Worm (Caenorhabditis elegans) whole organism, L4 larva: ENCODE measurements around the gene lec-7.

ENCODE experiments used
- F26F4.8 ChIP-seq: fragments of 200-800 bp; sonication (Bioruptor generic); conservative IDR thresholded peaks from 2 replicates; pipeline ENCODE4 v1.3.6; 2022; ENCODE audit warnings: missing genetic modification characterization, missing compliant biosample characterization
- R02D3.7 ChIP-seq: fragments of 150-350 bp; sonication (generic microtip); optimal IDR thresholded peaks from 3 replicates; lab custom pipeline; 2014; ENCODE audit warnings: missing biosample characterization, missing genetic modification characterization
- T26A8.4 ChIP-seq: fragments of 200-800 bp; sonication (Bioruptor generic); IDR thresholded peaks from 2 replicates; pipeline ENCODE4 v1.3.6; 2022; ENCODE audit warnings: missing genetic modification characterization, missing compliant biosample characterization
- Y105C5A.15 ChIP-seq: fragments of 200-800 bp; sonication (Bioruptor generic); IDR thresholded peaks from 2 replicates; pipeline ENCODE4 v1.3.6; 2022; ENCODE audit warnings: missing genetic modification characterization, missing compliant biosample characterization
- Y48G9A.11 ChIP-seq: fragments of 200-800 bp; sonication (Bioruptor generic); IDR thresholded peaks from 2 replicates; pipeline ENCODE4 v1.3.6; 2022; ENCODE audit warnings: missing genetic modification reagents, missing genetic modification characterization, missing compliant biosample characterization
- Y5F2A.4 ChIP-seq: fragments of 200-800 bp; sonication (Bioruptor generic); optimal IDR thresholded peaks from 2 replicates; lab custom pipeline; 2018; ENCODE audit warnings: mild to moderate bottlenecking, missing genetic modification characterization, missing compliant biosample characterization
- Y75B8A.6 ChIP-seq: fragments of 200-800 bp; sonication (Bioruptor generic); IDR thresholded peaks from 2 replicates; pipeline ENCODE4 v1.3.6; 2022; ENCODE audit warnings: missing genetic modification reagents, missing genetic modification characterization, missing compliant biosample characterization
- ZK546.5 ChIP-seq, 2 experiments: sonication (generic microtip); optimal IDR thresholded peaks; 2 replicates each; lab custom pipeline; 2017; ENCODE audit warnings: missing biosample characterization in 2 of 2, missing genetic modification characterization in 2 of 2
- aha-1 ChIP-seq: fragments of 150-350 bp; peaks from one replicate; lab custom pipeline; 2014; ENCODE audit warnings: missing biosample characterization, missing genetic modification characterization
- arid-1 ChIP-seq: fragments of 200-800 bp; sonication (Bioruptor generic); conservative IDR thresholded peaks from 2 replicates; pipeline ENCODE4 v1.3.6; 2022; ENCODE audit warnings: missing genetic modification reagents, missing genetic modification characterization, missing compliant biosample characterization
- attf-4 ChIP-seq: sonication (generic microtip); optimal IDR thresholded peaks from 3 replicates; lab custom pipeline; 2017; ENCODE audit warnings: missing biosample characterization, missing genetic modification characterization
- ceh-20 ChIP-seq: fragments of 200-800 bp; sonication (Bioruptor generic); IDR thresholded peaks from 2 replicates; pipeline ENCODE4 v1.3.6; 2022; ENCODE audit warnings: missing genetic modification reagents, missing genetic modification characterization, missing compliant biosample characterization
- ceh-28 ChIP-seq: fragments of 150-350 bp; optimal IDR thresholded peaks from 2 replicates; lab custom pipeline; 2014; ENCODE audit warnings: missing biosample characterization, missing genetic modification reagents, missing genetic modification characterization
- ceh-82 ChIP-seq: sonication (generic microtip); optimal IDR thresholded peaks from 2 replicates; lab custom pipeline; 2017; ENCODE audit warnings: missing biosample characterization, missing genetic modification characterization
- ces-1 ChIP-seq: fragments of 150-350 bp; sonication (generic microtip); optimal IDR thresholded peaks from 4 replicates; lab custom pipeline; 2014; ENCODE audit warnings: missing biosample characterization, missing genetic modification reagents, missing genetic modification characterization
- ctbp-1 ChIP-seq: fragments of 200-800 bp; sonication (Bioruptor generic); IDR thresholded peaks from 2 replicates; pipeline ENCODE4 v1.3.6; 2022; ENCODE audit warnings: missing genetic modification reagents, missing genetic modification characterization, missing compliant biosample characterization
- daf-19 ChIP-seq: fragments of 200-800 bp; sonication (Bioruptor generic); conservative IDR thresholded peaks from 2 replicates; pipeline ENCODE4 v1.3.6; 2022; ENCODE audit warnings: missing genetic modification characterization, missing compliant biosample characterization
- dmd-8 ChIP-seq: fragments of 200-800 bp; sonication (Bioruptor generic); IDR thresholded peaks from 2 replicates; pipeline ENCODE4 v1.3.6; 2022; ENCODE audit warnings: missing genetic modification characterization, missing compliant biosample characterization
- dpl-1 ChIP-seq: fragments of 150-350 bp; optimal IDR thresholded peaks from 2 replicates; lab custom pipeline; 2014; ENCODE audit warnings: missing biosample characterization, missing genetic modification reagents, missing genetic modification characterization
- duxl-1 ChIP-seq: sonication (generic microtip); optimal IDR thresholded peaks from 2 replicates; lab custom pipeline; 2016; ENCODE audit warnings: mild to moderate bottlenecking, missing genetic modification characterization, moderate library complexity, missing compliant biosample characterization; ENCODE audit not compliant: poor library complexity
- fkh-10 ChIP-seq: fragments of 150-350 bp; optimal IDR thresholded peaks from 2 replicates; lab custom pipeline; 2014; ENCODE audit warnings: missing biosample characterization, missing genetic modification reagents, missing genetic modification characterization
- fos-1 ChIP-seq: fragments of 150-350 bp; optimal IDR thresholded peaks from 2 replicates; lab custom pipeline; 2014; ENCODE audit warnings: missing biosample characterization, missing genetic modification characterization
- hif-1 ChIP-seq, 2 experiments: sonication (generic microtip); optimal IDR thresholded peaks; 2 replicates each; lab custom pipeline; 2016 to 2017; ENCODE audit warnings: missing compliant biosample characterization in 2 of 2, missing genetic modification characterization in 2 of 2, missing genetic modification reagents in 2 of 2, missing genotype in 2 of 2, mild to moderate bottlenecking in 1 of 2
- hlh-30 ChIP-seq: sonication (generic microtip); optimal IDR thresholded peaks from 2 replicates; lab custom pipeline; 2017; ENCODE audit warnings: antibody characterized with exemption, mild to moderate bottlenecking, missing genetic modification characterization, missing compliant biosample characterization; ENCODE audit not compliant: insufficient read depth
- jun-1 ChIP-seq: fragments of 150-350 bp; optimal IDR thresholded peaks from 2 replicates; lab custom pipeline; 2014; ENCODE audit warnings: missing biosample characterization, missing genetic modification reagents, missing genetic modification characterization
- lin-13 ChIP-seq: fragments of 150-350 bp; optimal IDR thresholded peaks from 2 replicates; lab custom pipeline; 2014; ENCODE audit warnings: missing biosample characterization, missing genetic modification reagents, missing genetic modification characterization
- lin-15B ChIP-seq: fragments of 150-350 bp; sonication (generic microtip); optimal IDR thresholded peaks from 3 replicates; lab custom pipeline; 2014; ENCODE audit warnings: missing biosample characterization, missing genetic modification characterization
- lin-29 ChIP-seq: fragments of 200-800 bp; sonication (Bioruptor generic); IDR thresholded peaks from 2 replicates; pipeline ENCODE4 v1.3.6; 2022; ENCODE audit warnings: missing genetic modification reagents, missing genetic modification characterization, missing compliant biosample characterization
- lin-38 ChIP-seq: fragments of 200-800 bp; sonication (Bioruptor generic); IDR thresholded peaks from 2 replicates; pipeline ENCODE4 v1.3.6; 2022; ENCODE audit warnings: missing genetic modification reagents, missing genetic modification characterization, missing compliant biosample characterization
- madf-5 ChIP-seq, 2 experiments: fragments of 200-800 bp; sonication (Bioruptor generic); IDR thresholded peaks; 2 replicates each; pipeline ENCODE4 v1.3.6; 2022; ENCODE audit warnings: missing compliant biosample characterization in 2 of 2, missing genetic modification characterization in 2 of 2
- madf-9 ChIP-seq: fragments of 200-800 bp; sonication (Bioruptor generic); conservative IDR thresholded peaks from 2 replicates; pipeline ENCODE4 v1.3.6; 2022; ENCODE audit warnings: missing genetic modification reagents, missing genetic modification characterization, missing compliant biosample characterization
- mdl-1 ChIP-seq, 2 experiments: fragments of 150-350 bp in 1 of 2; sonication (generic microtip) in 1 of 2; optimal IDR thresholded peaks; 2 replicates each; lab custom pipeline; 2014 to 2017; ENCODE audit warnings: missing biosample characterization in 2 of 2, missing genetic modification characterization in 2 of 2
- mdt-29 ChIP-seq: fragments of 200-800 bp; sonication (Bioruptor generic); IDR thresholded peaks from 2 replicates; pipeline ENCODE4 v1.3.6; 2022; ENCODE audit warnings: missing genetic modification reagents, missing genetic modification characterization, missing compliant biosample characterization
- mes-2 ChIP-seq: sonication (generic microtip); optimal IDR thresholded peaks from 2 replicates; lab custom pipeline; 2016; ENCODE audit warnings: missing genotype, mild to moderate bottlenecking, missing genetic modification characterization, missing compliant biosample characterization; ENCODE audit not compliant: poor library complexity, severe bottlenecking
- mxl-2 ChIP-seq: fragments of 200-800 bp; sonication (Bioruptor generic); conservative IDR thresholded peaks from 2 replicates; pipeline ENCODE4 v1.3.6; 2022; ENCODE audit warnings: missing genetic modification reagents, missing genetic modification characterization, missing compliant biosample characterization
- mxl-3 ChIP-seq: fragments of 200-800 bp; sonication (Bioruptor generic); optimal IDR thresholded peaks from 2 replicates; lab custom pipeline; 2018; ENCODE audit warnings: mild to moderate bottlenecking, missing genetic modification characterization, missing compliant biosample characterization
- nhr-10 ChIP-seq: fragments of 150-350 bp; optimal IDR thresholded peaks from 2 replicates; lab custom pipeline; 2014; ENCODE audit warnings: missing biosample characterization, missing genetic modification characterization
- nhr-102 ChIP-seq: sonication (generic microtip); optimal IDR thresholded peaks from 2 replicates; lab custom pipeline; 2016; ENCODE audit warnings: mild to moderate bottlenecking, missing genetic modification characterization, moderate library complexity, missing compliant biosample characterization
- nhr-111 ChIP-seq: fragments of 200-800 bp; sonication (Bioruptor generic); optimal IDR thresholded peaks from 2 replicates; lab custom pipeline; 2018; ENCODE audit warnings: mild to moderate bottlenecking, missing genetic modification characterization, missing compliant biosample characterization
- nhr-28 ChIP-seq: fragments of 150-350 bp; optimal IDR thresholded peaks from 2 replicates; lab custom pipeline; 2014; ENCODE audit warnings: missing biosample characterization, missing genetic modification characterization
- nhr-42 ChIP-seq: fragments of 200-800 bp; sonication (Bioruptor generic); IDR thresholded peaks from 2 replicates; pipeline ENCODE4 v1.3.6; 2022; ENCODE audit warnings: missing genetic modification characterization, missing compliant biosample characterization
- nhr-48 ChIP-seq: sonication (generic microtip); optimal IDR thresholded peaks from 2 replicates; lab custom pipeline; 2016; ENCODE audit warnings: mild to moderate bottlenecking, missing genetic modification characterization, missing compliant biosample characterization
- pqm-1 ChIP-seq: sonication (generic microtip); optimal IDR thresholded peaks from 2 replicates; lab custom pipeline; 2017; ENCODE audit warnings: missing biosample characterization, missing genetic modification characterization
- set-16 ChIP-seq: fragments of 200-800 bp; sonication (Bioruptor generic); IDR thresholded peaks from 2 replicates; pipeline ENCODE4 v1.3.6; 2022; ENCODE audit warnings: missing genetic modification reagents, missing genetic modification characterization, missing compliant biosample characterization
- skn-1 ChIP-seq: fragments of 150-350 bp; optimal IDR thresholded peaks from 2 replicates; lab custom pipeline; 2014; ENCODE audit warnings: missing biosample characterization, missing genetic modification characterization
- snpc-4 ChIP-seq: fragments of 150-350 bp; optimal IDR thresholded peaks from 2 replicates; lab custom pipeline; 2014; ENCODE audit warnings: missing biosample characterization, missing genetic modification characterization
- spr-1 ChIP-seq: sonication (generic microtip); optimal IDR thresholded peaks from 2 replicates; lab custom pipeline; 2016; ENCODE audit warnings: mild to moderate bottlenecking, missing genetic modification characterization, missing compliant biosample characterization
- spr-3 ChIP-seq: fragments of 200-800 bp; sonication (Bioruptor generic); optimal IDR thresholded peaks from 2 replicates; lab custom pipeline; 2018; ENCODE audit warnings: mild to moderate bottlenecking, missing genetic modification characterization, missing compliant biosample characterization
- unc-39 ChIP-seq: sonication (generic microtip); optimal IDR thresholded peaks from 2 replicates; lab custom pipeline; 2017; ENCODE audit warnings: missing biosample characterization, missing genetic modification characterization
- vab-7 ChIP-seq: fragments of 200-800 bp; sonication (Bioruptor generic); IDR thresholded peaks from 2 replicates; pipeline ENCODE4 v1.3.6; 2022; ENCODE audit warnings: missing genetic modification reagents, missing genetic modification characterization, missing compliant biosample characterization
- zag-1 ChIP-seq: fragments of 150-350 bp; optimal IDR thresholded peaks from 2 replicates; lab custom pipeline; 2014; ENCODE audit warnings: missing biosample characterization, missing genetic modification characterization
- zip-2 ChIP-seq: fragments of 150-350 bp; optimal IDR thresholded peaks from 2 replicates; lab custom pipeline; 2014; ENCODE audit warnings: missing biosample characterization, missing genetic modification characterization

lec-7 gene

ce11 chrX:9837989-9838541 is 13.8 kb upstream of the lec-7 start, which contains the start of gene ipla-2 (continued):
- TF ChIP-seq mdl-1 (tag; optimal IDR thresholded peaks at IDR 0.05; lab: Kevin White, UChicago) (peak; percentile 58 to 96), zag-1 (no peak), madf-5 (GFP tag; IDR thresholded peaks at IDR 0.05; lab: Robert Waterston, UW) (no peak), lin-38 (peak; percentile 86), spr-1 (tag; lab: Kevin White, UChicago) (no peak), nhr-102 (tag; lab: Kevin White, UChicago) (no peak), nhr-48 (no peak), T26A8.4 (GFP tag; lab: Robert Waterston, UW) (no peak), mdt-29 (GFP tag; lab: Robert Waterston, UW) (no peak), lin-15B (no peak), ceh-20 (GFP tag; lab: Robert Waterston, UW) (no peak), aha-1 (peak; percentile 97), madf-9 (GFP tag; lab: Robert Waterston, UW) (0 out of 2 replicates have a peak, but pooled peaks have one; percentile 38), dpl-1 (GFP tag; lab: Kevin White, UChicago) (peak; percentile 45), R02D3.7 (tag; lab: Kevin White, UChicago) (no peak), ces-1 (GFP tag; lab: Kevin White, UChicago) (peak; percentile 43), F26F4.8 (GFP tag; lab: Robert Waterston, UW) (no peak), mxl-2 (GFP tag; lab: Robert Waterston, UW) (no peak), spr-3 (no peak), mxl-3 (GFP tag; lab: Kevin White, UChicago) (peak; percentile 95), zip-2 (tag; lab: Kevin White, UChicago) (no peak), ctbp-1 (peak; percentile 27; the same call in 1 of the 2 replicates), ZK546.5 (tag; optimal IDR thresholded peaks at IDR 0.05; lab: Kevin White, UChicago) (no peak), nhr-111 (GFP tag; lab: Kevin White, UChicago) (no peak), Y48G9A.11 (GFP tag; lab: Robert Waterston, UW) (no peak), nhr-28 (tag; lab: Kevin White, UChicago) (peak; percentile 46), arid-1 (GFP tag; lab: Robert Waterston, UW) (no peak), lin-29 (GFP tag; lab: Robert Waterston, UW) (no peak), daf-19 (GFP tag; lab: Robert Waterston, UW) (no peak), attf-4 (tag; lab: Kevin White, UChicago) (no peak), mes-2 (peak; percentile 75), pqm-1 (tag; lab: Kevin White, UChicago) (no peak), nhr-42 (GFP tag; lab: Robert Waterston, UW) (no peak), vab-7 (GFP tag; lab: Robert Waterston, UW) (no peak), snpc-4 (tag; lab: Kevin White, UChicago) (no peak), lin-13 (no peak), fkh-10 (GFP tag; lab: Kevin White, UChicago) (peak; percentile 85), Y5F2A.4 (GFP tag; lab: Kevin White, UChicago) (no peak), nhr-10 (no peak), unc-39 (tag; lab: Kevin White, UChicago) (no peak), ceh-28 (no peak), hif-1 (tag; optimal IDR thresholded peaks at IDR 0.05; lab: Kevin White, UChicago) (peak in 1 of 2 experiments; percentile 61), jun-1 (tag; lab: Kevin White, UChicago) (no peak), skn-1 (tag; lab: Kevin White, UChicago) (no peak), set-16 (GFP tag; lab: Robert Waterston, UW) (no peak), Y75B8A.6 (GFP tag; lab: Robert Waterston, UW) (no peak), ceh-82 (tag; lab: Kevin White, UChicago) (no peak), Y105C5A.15 (GFP tag; lab: Robert Waterston, UW) (no peak), hlh-30 (tag; lab: Kevin White, UChicago) (peak; percentile 100), dmd-8 (GFP tag; lab: Robert Waterston, UW) (no peak), duxl-1 (no peak), fos-1 (tag; lab: Kevin White, UChicago) (no peak)
